Worm (Caenorhabditis elegans) whole organism, L4 larva: ENCODE measurements around the gene F47G3.4.

Experiments
- T20F7.1 ChIP-seq: fragments of 200-800 bp; sonication (Bioruptor generic); optimal IDR thresholded peaks from 2 replicates; lab custom pipeline; 2018; ENCODE audit warnings: mild to moderate bottlenecking, missing genetic modification characterization, missing compliant biosample characterization
- ceh-82 ChIP-seq: sonication (generic microtip); optimal IDR thresholded peaks from 2 replicates; lab custom pipeline; 2017; ENCODE audit warnings: missing biosample characterization, missing genetic modification characterization
- ces-1 ChIP-seq: fragments of 150-350 bp; sonication (generic microtip); optimal IDR thresholded peaks from 4 replicates; lab custom pipeline; 2014; ENCODE audit warnings: missing biosample characterization, missing genetic modification reagents, missing genetic modification characterization
- dmd-8 ChIP-seq: fragments of 200-800 bp; sonication (Bioruptor generic); IDR thresholded peaks from 2 replicates; pipeline ENCODE4 v1.3.6; 2022; ENCODE audit warnings: missing genetic modification characterization, missing compliant biosample characterization
- hlh-11 ChIP-seq: fragments of 200-800 bp; sonication (Bioruptor generic); optimal IDR thresholded peaks from 2 replicates; lab custom pipeline; 2018; ENCODE audit warnings: mild to moderate bottlenecking, missing genetic modification characterization, missing compliant biosample characterization
- mdt-29 ChIP-seq: fragments of 200-800 bp; sonication (Bioruptor generic); IDR thresholded peaks from 2 replicates; pipeline ENCODE4 v1.3.6; 2022; ENCODE audit warnings: missing genetic modification reagents, missing genetic modification characterization, missing compliant biosample characterization
- mes-2 ChIP-seq: sonication (generic microtip); optimal IDR thresholded peaks from 2 replicates; lab custom pipeline; 2016; ENCODE audit warnings: missing genotype, mild to moderate bottlenecking, missing genetic modification characterization, missing compliant biosample characterization; ENCODE audit not compliant: poor library complexity, severe bottlenecking
- nhr-6 ChIP-seq: fragments of 150-350 bp; optimal IDR thresholded peaks from 2 replicates; lab custom pipeline; 2014; ENCODE audit warnings: missing biosample characterization, missing genetic modification characterization
- tag-97 ChIP-seq: fragments of 200-800 bp; sonication (Bioruptor generic); IDR thresholded peaks from 2 replicates; pipeline ENCODE4 v1.3.6; 2022; ENCODE audit warnings: missing genetic modification characterization, missing compliant biosample characterization
- unc-62 ChIP-seq, 3 experiments: fragments of 150-350 bp in 1 of 3; sonication (generic microtip); optimal IDR thresholded peaks in 2 of 3; peaks in 1 of 3; 1 replicate in 1 of 3; 2 replicates in 2 of 3; lab custom pipeline; 2014 to 2017; ENCODE audit warnings: missing biosample characterization in 3 of 3, missing genetic modification characterization in 3 of 3, missing genetic modification reagents in 3 of 3, missing genotype in 1 of 3

DNA sequence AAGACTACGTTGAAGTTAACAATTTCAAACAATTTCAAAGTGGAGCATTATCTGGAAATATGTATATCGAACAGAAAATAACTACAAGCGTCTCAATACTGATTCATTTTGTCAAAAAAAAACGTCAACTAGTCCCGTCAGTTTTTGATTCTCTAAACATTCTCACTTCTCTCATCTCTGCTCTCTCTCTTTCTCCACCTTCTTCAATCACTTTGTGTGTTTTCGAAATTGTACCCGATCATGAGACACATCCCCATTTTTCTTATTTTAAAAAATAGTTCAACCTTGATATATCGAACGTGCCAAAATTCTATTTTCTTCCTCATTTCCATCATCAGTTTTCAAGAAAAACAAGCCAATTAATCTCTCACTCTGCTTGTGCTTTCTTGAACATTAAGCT, 564 bp upstream of the F47G3.4 start:
- TF ChIP-seq tag-97 (GFP tag; lab: Robert Waterston, UW) (no peak), nhr-6 (tag; lab: Kevin White, UChicago) (no peak), T20F7.1 (GFP tag; lab: Kevin White, UChicago) (no peak), dmd-8 (GFP tag; lab: Robert Waterston, UW) (no peak), ceh-82 (tag; lab: Kevin White, UChicago) (no peak), ces-1 (GFP tag; lab: Kevin White, UChicago) (no peak), mdt-29 (no peak), mes-2 (tag; lab: Kevin White, UChicago) (no peak), unc-62 (GFP tag; optimal IDR thresholded peaks at IDR 0.05 in 1 of 2; lab: Kevin White, UChicago) (no peak), unc-62 (tag; optimal IDR thresholded peaks at IDR 0.05; lab: Kevin White, UChicago) (no peak), hlh-11 (tag; lab: Kevin White, UChicago) (no peak)
